Worm (Caenorhabditis elegans) whole organism, young adult: Measurements from ENCODE around the gene F58B6.1.

Source experiments
- dox-1 ChIP-seq: fragments of 200-800 bp; sonication (Bioruptor generic); IDR thresholded peaks from 2 replicates; pipeline ENCODE4 v1.3.6; 2022; ENCODE audit warnings: missing genetic modification reagents, missing genetic modification characterization, missing compliant biosample characterization
- pbrm-1 ChIP-seq: fragments of 200-800 bp; sonication (Bioruptor generic); IDR thresholded peaks from 2 replicates; pipeline ENCODE4 v1.3.6; 2022; ENCODE audit warnings: missing genetic modification reagents, missing genetic modification characterization, missing compliant biosample characterization

ce11 chrIII:1080536-1080935 is 35.2 kb downstream of the F58B6.1 start, which contains the start of the genes rab-18 and kbp-4:
- TF ChIP-seq dox-1, result peak; percentile 96
- peak; percentile 91 for TF ChIP-seq pbrm-1 (GFP tag; lab: Robert Waterston, UW)
